Fruit fly (Drosophila melanogaster) whole organism, embryonic: Measurements from ENCODE around the gene CG5641.

Experiments
- Adf1 ChIP-seq: fragments of 200-800 bp; sonication (Bioruptor generic); IDR thresholded peaks from 2 replicates; pipeline ENCODE4 v1.3.6; 2022; ENCODE audit warnings: missing biosample characterization, missing genetic modification characterization
- Atf-2 ChIP-seq: fragments of 200-800 bp; sonication (Bioruptor generic); optimal IDR thresholded peaks from 2 replicates; lab custom pipeline; 2016; ENCODE audit warnings: missing biosample characterization, missing genetic modification characterization
- BtbVII ChIP-seq: fragments of 200-800 bp; sonication (Bioruptor generic); optimal IDR thresholded peaks from 3 replicates; lab custom pipeline; 2017; ENCODE audit warnings: missing biosample characterization, mild to moderate bottlenecking, missing genetic modification characterization
- CG10979 ChIP-seq: fragments of 200-800 bp; sonication (Bioruptor generic); optimal IDR thresholded peaks from 2 replicates; lab custom pipeline; 2018; ENCODE audit warnings: missing biosample characterization, mild to moderate bottlenecking, missing genetic modification characterization, moderate library complexity
- CG11093 ChIP-seq: fragments of 200-800 bp; sonication (Bioruptor generic); IDR thresholded peaks from 3 replicates; pipeline ENCODE4 v1.3.6; 2022; ENCODE audit warnings: missing biosample characterization, missing genetic modification characterization
- CG12299 ChIP-seq: fragments of 200-800 bp; sonication (Bioruptor generic); optimal IDR thresholded peaks from 2 replicates; lab custom pipeline; 2018; ENCODE audit warnings: missing biosample characterization, mild to moderate bottlenecking, missing genetic modification characterization
- CG12659 ChIP-seq: fragments of 200-800 bp; sonication (Bioruptor generic); optimal IDR thresholded peaks from 3 replicates; lab custom pipeline; 2017; ENCODE audit warnings: mild to moderate bottlenecking, missing biosample characterization, missing genetic modification reagents, missing genetic modification characterization
- CG13894 ChIP-seq: fragments of 200-800 bp; sonication (Bioruptor generic); optimal IDR thresholded peaks from 3 replicates; lab custom pipeline; 2018; ENCODE audit warnings: missing biosample characterization, mild to moderate bottlenecking, missing genetic modification characterization, moderate library complexity
- CG14965 ChIP-seq: fragments of 200-800 bp; sonication (Bioruptor generic); optimal IDR thresholded peaks from 2 replicates; lab custom pipeline; 2016; ENCODE audit warnings: missing biosample characterization, missing genetic modification characterization, borderline replicate concordance
- CG2712 ChIP-seq: fragments of 200-800 bp; optimal IDR thresholded peaks from 3 replicates; lab custom pipeline; 2019; ENCODE audit warnings: missing biosample characterization, mild to moderate bottlenecking, missing genetic modification characterization, moderate library complexity
- CG30403 ChIP-seq: fragments of 200-800 bp; sonication (Bioruptor generic); optimal IDR thresholded peaks from 3 replicates; lab custom pipeline; 2016; ENCODE audit warnings: missing biosample characterization, missing genetic modification characterization
- CG31224 ChIP-seq: fragments of 200-800 bp; sonication (Bioruptor generic); IDR thresholded peaks from 2 replicates; pipeline ENCODE4 v1.3.6; 2022; ENCODE audit warnings: missing biosample characterization, missing genetic modification characterization
- CG3281 ChIP-seq: fragments of 200-800 bp; sonication (Bioruptor generic); optimal IDR thresholded peaks from 3 replicates; lab custom pipeline; 2017; ENCODE audit warnings: missing biosample characterization, mild to moderate bottlenecking, missing genetic modification characterization
- CG4424 ChIP-seq: fragments of 200-800 bp; sonication (Bioruptor generic); optimal IDR thresholded peaks from 3 replicates; lab custom pipeline; 2016; ENCODE audit warnings: missing biosample characterization, missing genetic modification characterization
- CG7745 ChIP-seq: fragments of 200-800 bp; sonication (Bioruptor generic); optimal IDR thresholded peaks from 2 replicates; lab custom pipeline; 2018; ENCODE audit warnings: missing biosample characterization, mild to moderate bottlenecking, missing genetic modification characterization, moderate library complexity
- Drgx ChIP-seq: fragments of 200-800 bp; sonication (Bioruptor generic); IDR thresholded peaks from 2 replicates; pipeline ENCODE4 v1.3.6; 2022; ENCODE audit warnings: missing biosample characterization, missing genetic modification characterization
- Ets65A ChIP-seq: fragments of 200-800 bp; sonication (Bioruptor generic); peaks from one replicate; lab custom pipeline; 2016; ENCODE audit warnings: missing biosample characterization, missing genetic modification characterization
- Fer2 ChIP-seq: fragments of 200-800 bp; sonication (Bioruptor generic); optimal IDR thresholded peaks from 2 replicates; lab custom pipeline; 2018; ENCODE audit warnings: missing biosample characterization, mild to moderate bottlenecking, missing genetic modification characterization, moderate library complexity
- Hsf ChIP-seq: fragments of 200-800 bp; sonication (Bioruptor generic); optimal IDR thresholded peaks from 3 replicates; lab custom pipeline; 2016; ENCODE audit warnings: missing biosample characterization, missing genetic modification characterization
- Meics ChIP-seq: fragments of 200-800 bp; sonication (Bioruptor generic); optimal IDR thresholded peaks from 2 replicates; lab custom pipeline; 2017; ENCODE audit warnings: missing biosample characterization, mild to moderate bottlenecking, missing genetic modification characterization
- Mes4 ChIP-seq: fragments of 200-800 bp; sonication (Bioruptor generic); optimal IDR thresholded peaks from 2 replicates; lab custom pipeline; 2016; ENCODE audit warnings: missing biosample characterization, missing genetic modification characterization
- NfI ChIP-seq: fragments of 200-800 bp; sonication (Bioruptor generic); optimal IDR thresholded peaks from 3 replicates; lab custom pipeline; 2018; ENCODE audit warnings: missing biosample characterization, mild to moderate bottlenecking, missing genetic modification characterization, moderate library complexity
- Pdp1 ChIP-seq, 2 experiments: fragments of 200-800 bp; sonication (Bioruptor generic); optimal IDR thresholded peaks; 3 replicates each; lab custom pipeline; 2016; ENCODE audit warnings: missing biosample characterization in 2 of 2, missing genetic modification characterization in 2 of 2, mild to moderate bottlenecking in 1 of 2, moderate library complexity in 1 of 2
- ab ChIP-seq: fragments of 200-800 bp; sonication (Bioruptor generic); optimal IDR thresholded peaks from 2 replicates; lab custom pipeline; 2016; ENCODE audit warnings: missing biosample characterization, missing genetic modification characterization
- abd-A ChIP-seq: fragments of 200-800 bp; sonication (Bioruptor generic); optimal IDR thresholded peaks from 3 replicates; lab custom pipeline; 2019; ENCODE audit warnings: missing biosample characterization, mild to moderate bottlenecking, missing genetic modification characterization, moderate library complexity
- ara ChIP-seq: fragments of 200-800 bp; sonication (Bioruptor generic); IDR thresholded peaks from 2 replicates; pipeline ENCODE4 v1.3.6; 2022; ENCODE audit warnings: missing biosample characterization, missing genetic modification characterization
- az2 ChIP-seq: fragments of 200-800 bp; sonication (Bioruptor generic); optimal IDR thresholded peaks from 3 replicates; lab custom pipeline; 2016; ENCODE audit warnings: missing biosample characterization, missing genetic modification characterization
- bab2 ChIP-seq: fragments of 200-800 bp; sonication (Bioruptor generic); optimal IDR thresholded peaks from 2 replicates; lab custom pipeline; 2016; ENCODE audit warnings: missing biosample characterization, missing genetic modification characterization
- chinmo ChIP-seq: fragments of 200-800 bp; sonication (Bioruptor generic); IDR thresholded peaks from 4 replicates; pipeline ENCODE4 v1.3.6; 2022; ENCODE audit warnings: missing biosample characterization, missing genetic modification characterization; ENCODE audit not compliant: partially characterized antibody
- danr ChIP-seq: fragments of 200-800 bp; sonication (Bioruptor generic); IDR thresholded peaks from 2 replicates; pipeline ENCODE4 v1.3.6; 2022; ENCODE audit warnings: missing biosample characterization, missing genetic modification characterization
- dm ChIP-seq: fragments of 200-800 bp; sonication (Bioruptor generic); optimal IDR thresholded peaks from 3 replicates; lab custom pipeline; 2016; ENCODE audit warnings: missing biosample characterization, missing genetic modification characterization
- gsb ChIP-seq: fragments of 200-800 bp; sonication (Bioruptor generic); IDR thresholded peaks from 2 replicates; pipeline ENCODE4 v1.3.6; 2022; ENCODE audit warnings: missing biosample characterization, missing genetic modification characterization
- gt ChIP-seq: fragments of 200-800 bp; sonication (Bioruptor generic); IDR thresholded peaks from 2 replicates; pipeline ENCODE4 v1.3.6; 2022; ENCODE audit warnings: missing biosample characterization, missing genetic modification characterization
- kni ChIP-seq: fragments of 200-800 bp; sonication (Bioruptor generic); optimal IDR thresholded peaks from 3 replicates; lab custom pipeline; 2017; ENCODE audit warnings: mild to moderate bottlenecking, missing biosample characterization, missing genetic modification reagents, missing genetic modification characterization
- odd ChIP-seq: fragments of 200-800 bp; sonication (Bioruptor generic); optimal IDR thresholded peaks from 2 replicates; lab custom pipeline; 2017; ENCODE audit warnings: missing biosample characterization, mild to moderate bottlenecking, missing genetic modification characterization
- onecut ChIP-seq: fragments of 200-800 bp; sonication (Bioruptor generic); IDR thresholded peaks from 2 replicates; pipeline ENCODE4 v1.3.6; 2022; ENCODE audit warnings: missing biosample characterization, missing genetic modification characterization
- prd ChIP-seq, 3 experiments: fragments of >200 bp in 2 of 3; fragments of 200-800 bp in 1 of 3; sonication (Bioruptor generic) in 1 of 3; optimal IDR thresholded peaks in 2 of 3; IDR thresholded peaks in 1 of 3; 2 replicates in 2 of 3; 3 replicates in 1 of 3; pipeline versions ENCODE4 v1.3.6 to Lab custom; 2017 to 2022; ENCODE audit warnings: missing biosample characterization in 1 of 3, missing genetic modification characterization in 1 of 3
- repo ChIP-seq: fragments of 200-800 bp; sonication (Bioruptor generic); optimal IDR thresholded peaks from 2 replicates; lab custom pipeline; 2016; ENCODE audit warnings: missing biosample characterization, missing genetic modification characterization
- sd ChIP-seq: fragments of 200-800 bp; sonication (Bioruptor generic); optimal IDR thresholded peaks from 3 replicates; lab custom pipeline; 2018; ENCODE audit warnings: missing biosample characterization, mild to moderate bottlenecking, missing genetic modification characterization, moderate library complexity
- sens ChIP-seq: fragments of 200-800 bp; sonication (Bioruptor generic); peaks from one replicate; lab custom pipeline; 2016; ENCODE audit warnings: missing biosample characterization, missing genetic modification characterization
- sisA ChIP-seq: fragments of 200-800 bp; sonication (Bioruptor generic); IDR thresholded peaks from 2 replicates; pipeline ENCODE4 v1.3.6; 2022; ENCODE audit warnings: missing biosample characterization, missing genetic modification characterization
- slou ChIP-seq: fragments of 200-800 bp; sonication (Bioruptor generic); optimal IDR thresholded peaks from 3 replicates; lab custom pipeline; 2016; ENCODE audit warnings: missing biosample characterization, missing genetic modification characterization
- ssp ChIP-seq: fragments of 200-800 bp; sonication (Bioruptor generic); IDR thresholded peaks from 2 replicates; pipeline ENCODE4 v1.3.6; 2022; ENCODE audit warnings: missing biosample characterization, missing genetic modification characterization
- stc ChIP-seq: fragments of 200-800 bp; sonication (Bioruptor generic); IDR thresholded peaks from 2 replicates; pipeline ENCODE4 v1.3.6; 2022; ENCODE audit warnings: missing biosample characterization, missing genetic modification characterization
- tgo ChIP-seq: fragments of 200-800 bp; sonication (Bioruptor generic); IDR thresholded peaks from 3 replicates; pipeline ENCODE4 v1.3.6; 2022; ENCODE audit warnings: missing biosample characterization, missing genetic modification characterization
- tio ChIP-seq: fragments of 200-800 bp; sonication (Bioruptor generic); optimal IDR thresholded peaks from 2 replicates; lab custom pipeline; 2017; ENCODE audit warnings: missing biosample characterization, missing genetic modification characterization, inconsistent platforms
- tna ChIP-seq: fragments of 200-800 bp; sonication (Bioruptor generic); IDR thresholded peaks from 2 replicates; pipeline ENCODE4 v1.3.6; 2022; ENCODE audit warnings: missing biosample characterization, missing genetic modification characterization; ENCODE audit not compliant: partially characterized antibody
- tx ChIP-seq: fragments of 200-800 bp; sonication (Bioruptor generic); optimal IDR thresholded peaks from 2 replicates; lab custom pipeline; 2016; ENCODE audit warnings: missing biosample characterization, missing genetic modification characterization
- z ChIP-seq: fragments of 200-800 bp; sonication (Bioruptor generic); IDR thresholded peaks from 3 replicates; pipeline ENCODE4 v1.3.6; 2022; ENCODE audit warnings: missing biosample characterization, missing genetic modification characterization
- zen ChIP-seq: fragments of 200-800 bp; sonication (Bioruptor generic); optimal IDR thresholded peaks from 3 replicates; lab custom pipeline; 2018; ENCODE audit warnings: missing biosample characterization, mild to moderate bottlenecking, missing genetic modification characterization, moderate library complexity

CG5641 gene

dm6 chr3R:12451376-12451775 is 22.3 kb upstream of the CG5641 start (continued):
- TF ChIP-seq CG10979 (tag; lab: Kevin White, UChicago), result peak; percentile 12
- TF ChIP-seq CG12299 (tag; lab: Kevin White, UChicago), result no peak
- no peak for TF ChIP-seq prd (optimal IDR thresholded peaks at IDR 0.05; lab: Kevin White, UChicago)
- TF ChIP-seq prd (GFP tag; IDR thresholded peaks at IDR 0.05; lab: Robert Waterston, UW), result peak; percentile 34; the same call in 1 of the 3 replicates
- no peak for TF ChIP-seq CG14965 (GFP tag; lab: Kevin White, UChicago)
- TF ChIP-seq odd (GFP tag; lab: Kevin White, UChicago), result peak; percentile 6
- 0 out of 2 replicates have a peak, but pooled peaks have one; percentile 6 for TF ChIP-seq gsb (GFP tag; lab: Robert Waterston, UW)
- no peak for TF ChIP-seq tx
- no peak for TF ChIP-seq kni (GFP tag; lab: Kevin White, UChicago)
- TF ChIP-seq gt (GFP tag; lab: Robert Waterston, UW), result no peak
- TF ChIP-seq slou (GFP tag; lab: Kevin White, UChicago), result no peak
- no peak for TF ChIP-seq Atf-2 (GFP tag; lab: Kevin White, UChicago)
- peak; percentile 41 for TF ChIP-seq CG4424 (GFP tag; lab: Kevin White, UChicago)
- no peak for TF ChIP-seq Adf1
- TF ChIP-seq CG2712, result peak; percentile 29
- TF ChIP-seq Meics (GFP tag; lab: Kevin White, UChicago), result peak; percentile 12
- peak; percentile 13; the same call in 1 of the 2 replicates for TF ChIP-seq Drgx
- TF ChIP-seq sisA (GFP tag; lab: Robert Waterston, UW), result 0 out of 2 replicates have a peak, but pooled peaks have one; percentile 31
- TF ChIP-seq Ets65A (GFP tag; lab: Kevin White, UChicago), result peak; percentile 49
- TF ChIP-seq zen (tag; lab: Kevin White, UChicago), result no peak
- peak; percentile 14 for TF ChIP-seq CG3281
- TF ChIP-seq bab2 (GFP tag; lab: Kevin White, UChicago), result peak; percentile 29
- TF ChIP-seq dm, result no peak
- TF ChIP-seq CG7745 (tag; lab: Kevin White, UChicago), result no peak
- peak; percentile 59; the same call in 2 of the 3 replicates for TF ChIP-seq tgo (GFP tag; lab: Robert Waterston, UW)
- TF ChIP-seq CG11093 (GFP tag; lab: Robert Waterston, UW), result no peak
- TF ChIP-seq stc (GFP tag; lab: Robert Waterston, UW), result peak; percentile 37; the same call in 1 of the 2 replicates
- TF ChIP-seq CG30403 (GFP tag; lab: Kevin White, UChicago), result peak; percentile 40
- no peak for TF ChIP-seq Fer2 (tag; lab: Kevin White, UChicago)
- peak; percentile 48 for TF ChIP-seq onecut (GFP tag; lab: Robert Waterston, UW)
- peak; percentile 36 for TF ChIP-seq az2 (GFP tag; lab: Kevin White, UChicago)
- no peak for TF ChIP-seq ara
- peak; percentile 77 for TF ChIP-seq sens
- TF ChIP-seq Mes4 (GFP tag; lab: Kevin White, UChicago), result no peak
- TF ChIP-seq Pdp1 (GFP tag; optimal IDR thresholded peaks at IDR 0.05; lab: Kevin White, UChicago), result no peak
- no peak for TF ChIP-seq ab (GFP tag; lab: Kevin White, UChicago)
- no peak for TF ChIP-seq z
- peak; percentile 8 for TF ChIP-seq Hsf (GFP tag; lab: Kevin White, UChicago)
- TF ChIP-seq danr, result no peak
- peak; percentile 34 for TF ChIP-seq NfI (GFP tag; lab: Kevin White, UChicago)
- no peak for TF ChIP-seq repo
- no peak for TF ChIP-seq tna

- TF ChIP-seq ssp (no peak), Pdp1 (GFP tag; optimal IDR thresholded peaks at IDR 0.05; lab: Kevin White, UChicago) (peak in 1 of 2 experiments; percentile 28), sd (tag; lab: Kevin White, UChicago) (peak; percentile 30), chinmo (GFP tag; lab: Robert Waterston, UW) (peak; percentile 83; the same call in 2 of the 4 replicates), tio (GFP tag; lab: Kevin White, UChicago) (no peak), CG12659 (no peak), abd-A (tag; lab: Kevin White, UChicago) (peak; percentile 40), CG13894 (tag; lab: Kevin White, UChicago) (peak; percentile 58), CG31224 (no peak), BtbVII (GFP tag; lab: Kevin White, UChicago) (no peak)
Measured at dm6 chr3R:12450713-12451259, 21.7 kb upstream of the CG5641 start.
